Fruit fly (Drosophila melanogaster) whole organism, embryonic: ENCODE data around the gene CG5644.

ENCODE experiments used
- CG10431 ChIP-seq: fragments of 200-800 bp; sonication (Bioruptor generic); optimal IDR thresholded peaks from 3 replicates; lab custom pipeline; 2018; ENCODE audit warnings: missing biosample characterization, mild to moderate bottlenecking, missing genetic modification characterization
- CG10462 ChIP-seq: fragments of 200-800 bp; sonication (Bioruptor generic); optimal IDR thresholded peaks from 2 replicates; lab custom pipeline; 2016; ENCODE audit warnings: missing biosample characterization, missing genetic modification characterization
- CG10959 ChIP-seq: fragments of 200-800 bp; sonication (Bioruptor generic); IDR thresholded peaks from 2 replicates; pipeline ENCODE4 v1.3.6; 2022; ENCODE audit warnings: missing biosample characterization, missing genetic modification characterization
- CG10979 ChIP-seq: fragments of 200-800 bp; sonication (Bioruptor generic); optimal IDR thresholded peaks from 2 replicates; lab custom pipeline; 2018; ENCODE audit warnings: missing biosample characterization, mild to moderate bottlenecking, missing genetic modification characterization, moderate library complexity
- CG11504 ChIP-seq: fragments of 200-800 bp; sonication (Bioruptor generic); optimal IDR thresholded peaks from 3 replicates; lab custom pipeline; 2019; ENCODE audit warnings: missing biosample characterization, mild to moderate bottlenecking, missing genetic modification characterization, moderate library complexity
- CG11560 ChIP-seq: fragments of 200-800 bp; sonication (Bioruptor generic); IDR thresholded peaks from 3 replicates; pipeline ENCODE4 v1.3.6; 2022; ENCODE audit warnings: missing biosample characterization, missing genetic modification characterization
- CG14710 ChIP-seq: fragments of 200-800 bp; sonication (Bioruptor generic); optimal IDR thresholded peaks from 3 replicates; lab custom pipeline; 2019; ENCODE audit warnings: missing biosample characterization, mild to moderate bottlenecking, missing genetic modification characterization, moderate library complexity
- CG15011 ChIP-seq: fragments of 200-800 bp; sonication (Bioruptor generic); optimal IDR thresholded peaks from 3 replicates; lab custom pipeline; 2018; ENCODE audit warnings: missing biosample characterization, mild to moderate bottlenecking, missing genetic modification characterization
- CG1529 ChIP-seq: fragments of 200-800 bp; sonication (Bioruptor generic); optimal IDR thresholded peaks from 3 replicates; lab custom pipeline; 2018; ENCODE audit warnings: missing biosample characterization, missing genetic modification characterization
- CG17186 ChIP-seq: fragments of 200-800 bp; sonication (Bioruptor generic); optimal IDR thresholded peaks from 3 replicates; lab custom pipeline; 2017; ENCODE audit warnings: missing biosample characterization, missing genetic modification reagents, missing genetic modification characterization
- CG18599 ChIP-seq: fragments of 200-800 bp; sonication (Bioruptor generic); optimal IDR thresholded peaks from 3 replicates; lab custom pipeline; 2017; ENCODE audit warnings: missing biosample characterization, missing genetic modification characterization, mild to moderate bottlenecking, moderate library complexity, missing genetic modification reagents
- CG2199 ChIP-seq: fragments of 200-800 bp; sonication (Bioruptor generic); IDR thresholded peaks from 3 replicates; pipeline ENCODE4 v1.3.6; 2022; ENCODE audit warnings: missing biosample characterization, missing genetic modification characterization
- CG32767 ChIP-seq: fragments of 200-800 bp; sonication (Bioruptor generic); IDR thresholded peaks from 2 replicates; pipeline ENCODE4 v1.3.6; 2022; ENCODE audit warnings: missing biosample characterization, missing genetic modification characterization
- CG34422 ChIP-seq: fragments of 200-800 bp; sonication (Bioruptor generic); IDR thresholded peaks from 3 replicates; pipeline ENCODE4 v1.3.6; 2022; ENCODE audit warnings: missing biosample characterization, missing genetic modification characterization
- CG4282 ChIP-seq: fragments of 200-800 bp; sonication (Bioruptor generic); optimal IDR thresholded peaks from 2 replicates; lab custom pipeline; 2016; ENCODE audit warnings: missing biosample characterization, missing genetic modification characterization
- CG5245 ChIP-seq: fragments of 200-800 bp; sonication (Bioruptor generic); optimal IDR thresholded peaks from 3 replicates; lab custom pipeline; 2016; ENCODE audit warnings: missing biosample characterization, missing genetic modification characterization
- CG9797 ChIP-seq: fragments of 200-800 bp; sonication (Bioruptor generic); optimal IDR thresholded peaks from 3 replicates; lab custom pipeline; 2018; ENCODE audit warnings: missing biosample characterization, mild to moderate bottlenecking, missing genetic modification characterization
- CrebB ChIP-seq: fragments of 200-800 bp; sonication (Bioruptor generic); optimal IDR thresholded peaks from 3 replicates; lab custom pipeline; 2018; ENCODE audit warnings: missing biosample characterization, mild to moderate bottlenecking, missing genetic modification characterization
- D19A ChIP-seq: fragments of 200-800 bp; optimal IDR thresholded peaks from 3 replicates; lab custom pipeline; 2019; ENCODE audit warnings: missing biosample characterization, mild to moderate bottlenecking, missing genetic modification characterization, moderate library complexity
- E2f1 ChIP-seq: fragments of 200-800 bp; sonication (Bioruptor generic); IDR thresholded peaks from 2 replicates; pipeline ENCODE4 v1.3.6; 2022; ENCODE audit warnings: missing biosample characterization, missing genetic modification characterization
- Ets65A ChIP-seq: fragments of 200-800 bp; sonication (Bioruptor generic); peaks from one replicate; lab custom pipeline; 2016; ENCODE audit warnings: missing biosample characterization, missing genetic modification characterization
- Hr51 ChIP-seq, 2 experiments: fragments of 200-800 bp; sonication (Bioruptor generic); optimal IDR thresholded peaks; 2 replicates in 1 of 2; 3 replicates in 1 of 2; lab custom pipeline; 2016 to 2018; ENCODE audit warnings: missing biosample characterization in 2 of 2, missing genetic modification characterization in 2 of 2, mild to moderate bottlenecking in 1 of 2, moderate library complexity in 1 of 2
- Hr78 ChIP-seq, 2 experiments: fragments of 200-800 bp in 1 of 2; fragments of >200 bp in 1 of 2; sonication (Bioruptor generic) in 1 of 2; optimal IDR thresholded peaks; 2 replicates each; lab custom pipeline; 2017 to 2019; ENCODE audit warnings: missing biosample characterization in 2 of 2, missing genetic modification characterization in 2 of 2, mild to moderate bottlenecking in 1 of 2, moderate library complexity in 1 of 2
- Lhr ChIP-seq: fragments of 200-800 bp; sonication (Bioruptor generic); optimal IDR thresholded peaks from 3 replicates; lab custom pipeline; 2017; ENCODE audit warnings: mild to moderate bottlenecking, missing biosample characterization, missing genetic modification reagents, missing genetic modification characterization
- MESR4 ChIP-seq: fragments of 200-800 bp; sonication (Bioruptor generic); optimal IDR thresholded peaks from 2 replicates; lab custom pipeline; 2018; ENCODE audit warnings: missing biosample characterization, mild to moderate bottlenecking, missing genetic modification characterization, moderate library complexity
- Med ChIP-seq: fragments of 200-800 bp; sonication (Bioruptor generic); peaks from one replicate; lab custom pipeline; 2016; ENCODE audit warnings: missing biosample characterization, missing genetic modification characterization, mild to moderate bottlenecking, inconsistent platforms, moderate library complexity
- Ravus ChIP-seq: fragments of 200-800 bp; sonication (Bioruptor generic); IDR thresholded peaks from 2 replicates; pipeline ENCODE4 v1.3.6; 2022; ENCODE audit warnings: missing biosample characterization, missing genetic modification characterization
- Scr ChIP-seq: fragments of 200-800 bp; sonication (Bioruptor generic); IDR thresholded peaks from 2 replicates; pipeline ENCODE4 v1.3.6; 2022; ENCODE audit warnings: missing biosample characterization, missing genetic modification characterization; ENCODE audit not compliant: partially characterized antibody
- Sry-β ChIP-seq: fragments of 200-800 bp; sonication (Bioruptor generic); optimal IDR thresholded peaks from 2 replicates; lab custom pipeline; 2018; ENCODE audit warnings: missing biosample characterization, mild to moderate bottlenecking, missing genetic modification characterization, moderate library complexity
- bcd ChIP-seq: fragments of 200-800 bp; sonication (Bioruptor generic); optimal IDR thresholded peaks from 2 replicates; lab custom pipeline; 2017; ENCODE audit warnings: missing biosample characterization, mild to moderate bottlenecking, missing genetic modification characterization
- cas ChIP-seq: fragments of 200-800 bp; sonication (Bioruptor generic); IDR thresholded peaks from 2 replicates; pipeline ENCODE4 v1.3.6; 2022; ENCODE audit warnings: missing biosample characterization, missing genetic modification characterization
- caup ChIP-seq: fragments of 200-800 bp; sonication (Bioruptor generic); optimal IDR thresholded peaks from 3 replicates; lab custom pipeline; 2017; ENCODE audit warnings: missing biosample characterization, mild to moderate bottlenecking, missing genetic modification characterization, moderate library complexity; ENCODE audit not compliant: severe bottlenecking
- cg ChIP-seq: fragments of 200-800 bp; sonication (Bioruptor generic); optimal IDR thresholded peaks from 3 replicates; lab custom pipeline; 2019; ENCODE audit warnings: missing biosample characterization, mild to moderate bottlenecking, missing genetic modification characterization, moderate library complexity
- chinmo ChIP-seq: fragments of 200-800 bp; sonication (Bioruptor generic); IDR thresholded peaks from 4 replicates; pipeline ENCODE4 v1.3.6; 2022; ENCODE audit warnings: missing biosample characterization, missing genetic modification characterization; ENCODE audit not compliant: partially characterized antibody
- gfzf ChIP-seq: fragments of 200-800 bp; sonication (Bioruptor generic); optimal IDR thresholded peaks from 2 replicates; lab custom pipeline; 2016; ENCODE audit warnings: missing biosample characterization, mild to moderate bottlenecking, missing genetic modification characterization, moderate library complexity
- jing ChIP-seq: fragments of 200-800 bp; sonication (Bioruptor generic); optimal IDR thresholded peaks from 2 replicates; lab custom pipeline; 2018; ENCODE audit warnings: missing biosample characterization, mild to moderate bottlenecking, missing genetic modification characterization
- kah ChIP-seq: fragments of 200-800 bp; sonication (Bioruptor generic); optimal IDR thresholded peaks from 2 replicates; lab custom pipeline; 2018; ENCODE audit warnings: missing biosample characterization, mild to moderate bottlenecking, missing genetic modification characterization
- nmo ChIP-seq: fragments of 200-800 bp; sonication (Bioruptor generic); optimal IDR thresholded peaks from 2 replicates; lab custom pipeline; 2018; ENCODE audit warnings: missing biosample characterization, mild to moderate bottlenecking, missing genetic modification characterization, moderate library complexity
- nom ChIP-seq: fragments of 200-800 bp; sonication (Bioruptor generic); optimal IDR thresholded peaks from 2 replicates; lab custom pipeline; 2017; ENCODE audit warnings: missing biosample characterization, missing genetic modification characterization, mild to moderate bottlenecking, moderate library complexity, missing genetic modification reagents
- pzg ChIP-seq: fragments of 200-800 bp; sonication (Bioruptor generic); optimal IDR thresholded peaks from 3 replicates; lab custom pipeline; 2018; ENCODE audit warnings: missing biosample characterization, mild to moderate bottlenecking, missing genetic modification characterization, moderate library complexity
- schlank ChIP-seq: fragments of 200-800 bp; sonication (Bioruptor generic); optimal IDR thresholded peaks from 2 replicates; lab custom pipeline; 2018; ENCODE audit warnings: missing biosample characterization, mild to moderate bottlenecking, missing genetic modification characterization
- seq ChIP-seq: fragments of 200-800 bp; sonication (Bioruptor generic); IDR thresholded peaks from 2 replicates; pipeline ENCODE4 v1.3.6; 2022; ENCODE audit warnings: missing biosample characterization, missing genetic modification characterization
- tin ChIP-seq: fragments of 200-800 bp; sonication (Bioruptor generic); optimal IDR thresholded peaks from 3 replicates; lab custom pipeline; 2016; ENCODE audit warnings: missing biosample characterization, missing genetic modification characterization
- usp ChIP-seq: fragments of >200 bp; optimal IDR thresholded peaks from 2 replicates; lab custom pipeline; 2017; ENCODE audit warnings: missing biosample characterization, missing genetic modification characterization
- vnd ChIP-seq: fragments of 200-800 bp; sonication (Bioruptor generic); IDR thresholded peaks from 3 replicates; pipeline ENCODE4 v1.3.6; 2022; ENCODE audit warnings: missing biosample characterization, missing genetic modification characterization; ENCODE audit not compliant: partially characterized antibody
- vvl ChIP-seq: fragments of 200-800 bp; sonication (Bioruptor generic); IDR thresholded peaks from 2 replicates; pipeline ENCODE4 v1.3.6; 2022; ENCODE audit warnings: missing biosample characterization, missing genetic modification characterization

CG5644 gene

DNA sequence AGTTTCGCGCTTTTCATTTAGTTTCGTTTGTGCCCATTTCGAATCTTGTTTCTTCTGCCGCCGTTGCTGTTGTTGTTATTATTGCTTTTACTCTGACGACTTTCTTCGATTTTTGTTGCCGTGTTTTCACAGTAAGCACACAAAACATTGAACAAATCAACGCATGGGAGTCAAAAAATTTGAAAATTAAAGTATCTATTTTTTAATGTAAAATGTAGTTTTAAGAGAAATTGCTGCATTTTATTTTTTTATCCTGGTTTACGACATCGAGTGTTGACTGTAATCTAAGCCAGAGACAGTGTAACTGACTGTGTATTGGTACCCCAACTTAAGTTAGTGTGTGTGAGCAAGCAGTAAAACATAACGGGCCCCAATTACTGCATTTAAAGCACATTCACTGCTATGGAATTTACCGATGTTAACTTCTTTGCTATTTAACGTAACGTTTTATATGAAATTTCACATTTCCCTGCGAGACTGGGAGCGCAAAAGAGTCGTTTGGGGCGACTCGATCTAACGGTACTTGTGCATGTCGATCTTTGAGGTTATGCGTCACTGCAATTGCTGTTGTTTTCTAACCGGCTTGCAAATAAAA lies 16.6 kb upstream of the CG5644 start (continued):
- TF ChIP-seq Ravus (GFP tag; lab: Robert Waterston, UW): no peak; the same call in 1 of the 2 replicates
- peak in 1 of 2 experiments; percentile 19 for TF ChIP-seq Hr51 (GFP tag; optimal IDR thresholded peaks at IDR 0.05; lab: Kevin White, UChicago)
- TF ChIP-seq vvl (GFP tag; lab: Robert Waterston, UW): peak; percentile 84
- TF ChIP-seq CG17186: no peak
- TF ChIP-seq jing (GFP tag; lab: Kevin White, UChicago): peak; percentile 50
- TF ChIP-seq E2f1 (GFP tag; lab: Robert Waterston, UW): peak; percentile 66
- TF ChIP-seq CG34422 (GFP tag; lab: Robert Waterston, UW): peak; percentile 57; the same call in 1 of the 3 replicates
- no peak for TF ChIP-seq vnd (GFP tag; lab: Robert Waterston, UW)
- TF ChIP-seq CG32767 (GFP tag; lab: Robert Waterston, UW): peak; percentile 68; the same call in 1 of the 2 replicates
- TF ChIP-seq CG1529: peak; percentile 23
- TF ChIP-seq CG4282 (GFP tag; lab: Kevin White, UChicago): no peak
- peak; percentile 47 for TF ChIP-seq CG5245 (GFP tag; lab: Kevin White, UChicago)
- no peak for TF ChIP-seq nom (GFP tag; lab: Kevin White, UChicago)
- TF ChIP-seq CrebB (tag; lab: Kevin White, UChicago): peak; percentile 12

DNA sequence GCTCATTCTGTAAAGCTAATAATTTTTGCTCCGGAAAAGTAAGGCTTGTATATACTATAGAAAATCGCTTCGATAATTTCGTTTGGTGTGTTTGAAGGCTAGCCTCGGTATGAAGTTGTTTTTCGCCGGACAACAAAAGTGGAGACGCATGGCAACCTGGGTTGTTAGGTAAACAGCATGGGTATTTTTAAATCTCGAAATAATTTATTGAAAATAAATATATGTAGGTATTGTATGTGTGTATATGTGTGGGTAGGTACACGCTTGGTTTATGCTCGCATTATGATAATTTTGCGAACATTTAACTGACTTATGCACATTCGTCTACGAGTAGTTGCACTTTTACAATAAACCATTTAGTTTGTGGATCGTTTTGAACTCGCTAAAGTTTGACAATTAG lies 10.4 kb upstream of the CG5644 start, which contains the start of gene CG5280:
TSS of gene CG5280 (minus strand) at position 101 of the 400 bp plus-strand sequence.
- TF ChIP-seq Hr78 (GFP tag; optimal IDR thresholded peaks at IDR 0.05; lab: Kevin White, UChicago) (no peak), CG10431 (GFP tag; lab: Kevin White, UChicago) (no peak), Ets65A (no peak), caup (GFP tag; lab: Kevin White, UChicago) (no peak), CG15011 (GFP tag; lab: Kevin White, UChicago) (no peak), CG18599 (no peak), CG10979 (tag; lab: Kevin White, UChicago) (no peak), cas (no peak), seq (no peak)

DNA sequence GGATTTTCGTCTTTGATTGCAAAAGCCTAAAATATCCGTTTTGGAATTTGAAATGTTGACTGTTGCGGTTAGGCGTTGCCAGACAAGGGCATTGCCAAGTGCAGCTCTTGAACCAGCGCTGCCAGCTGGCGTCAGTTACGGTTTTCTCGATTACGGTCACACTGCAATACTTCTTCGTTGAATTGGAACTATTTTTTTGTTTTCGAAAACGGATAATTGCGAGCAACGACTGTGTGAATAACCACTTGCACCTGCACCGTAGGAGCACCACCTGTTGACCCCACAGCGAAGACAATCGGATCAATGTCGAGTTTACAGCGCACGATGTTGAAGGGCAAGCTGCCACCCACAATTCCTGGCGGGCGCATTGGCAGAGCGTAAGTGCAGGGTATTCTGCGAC lies 6.9 kb upstream of the CG5644 start, which contains the start of gene CG5068:
TSS of gene CG5068 (plus strand) at position 129 of the 400 bp plus-strand sequence.
- peak; percentile 7; the same call in 1 of the 2 replicates for TF ChIP-seq CG10959 (GFP tag; lab: Robert Waterston, UW)
- no peak for TF ChIP-seq CG5245 (GFP tag; lab: Kevin White, UChicago)
- peak; percentile 17 for TF ChIP-seq CG14710 (tag; lab: Kevin White, UChicago)
- peak; percentile 22 for TF ChIP-seq D19A (tag; lab: Kevin White, UChicago)
- no peak for TF ChIP-seq usp (GFP tag; lab: Kevin White, UChicago)
- peak; percentile 21; the same call in 1 of the 4 replicates for TF ChIP-seq chinmo (GFP tag; lab: Robert Waterston, UW)
- TF ChIP-seq CG9797 (GFP tag; lab: Kevin White, UChicago): peak; percentile 77
- TF ChIP-seq Lhr (GFP tag; lab: Kevin White, UChicago): peak; percentile 21
- peak; percentile 0 for TF ChIP-seq kah (GFP tag; lab: Kevin White, UChicago)
- TF ChIP-seq CG2199 (GFP tag; lab: Robert Waterston, UW): 0 out of 3 replicates have a peak, but pooled peaks have one; percentile 20
- TF ChIP-seq CG11560 (tag; lab: Robert Waterston, UW): no peak
- TF ChIP-seq nmo (GFP tag; lab: Kevin White, UChicago): peak; percentile 21
- no peak for TF ChIP-seq bcd (GFP tag; lab: Kevin White, UChicago)
- TF ChIP-seq Med (GFP tag; lab: Kevin White, UChicago): peak; percentile 77
- no peak for TF ChIP-seq cg (GFP tag; lab: Kevin White, UChicago)
- TF ChIP-seq CG10462 (GFP tag; lab: Kevin White, UChicago): no peak
- TF ChIP-seq Sry-β (GFP tag; lab: Kevin White, UChicago): no peak
- peak; percentile 38; the same call in 1 of the 2 replicates for TF ChIP-seq Scr (GFP tag; lab: Robert Waterston, UW)
- TF ChIP-seq schlank (tag; lab: Kevin White, UChicago): no peak
- peak; percentile 87 for TF ChIP-seq pzg (GFP tag; lab: Kevin White, UChicago)
- no peak for TF ChIP-seq tin (GFP tag; lab: Kevin White, UChicago)
- TF ChIP-seq CG11504: peak; percentile 75
- TF ChIP-seq MESR4 (GFP tag; lab: Kevin White, UChicago): peak; percentile 85
- peak; percentile 64 for TF ChIP-seq gfzf
